Worm (Caenorhabditis elegans) whole organism, L4 larva: ENCODE measurements around the gene nspg-10.

Source experiments
- D1046.2 ChIP-seq: fragments of 200-800 bp; sonication (Bioruptor generic); IDR thresholded peaks from 2 replicates; pipeline ENCODE4 v1.3.6; 2022; ENCODE audit warnings: missing genetic modification characterization, missing compliant biosample characterization
- lin-29 ChIP-seq: fragments of 200-800 bp; sonication (Bioruptor generic); IDR thresholded peaks from 2 replicates; pipeline ENCODE4 v1.3.6; 2022; ENCODE audit warnings: missing genetic modification reagents, missing genetic modification characterization, missing compliant biosample characterization
- nhr-25 ChIP-seq: sonication (generic microtip); optimal IDR thresholded peaks from 2 replicates; lab custom pipeline; 2017; ENCODE audit warnings: missing genetic modification characterization, mild to moderate bottlenecking, missing compliant biosample characterization, antibody characterized with exemption, moderate library complexity, borderline replicate concordance; ENCODE audit not compliant: insufficient read depth

DNA sequence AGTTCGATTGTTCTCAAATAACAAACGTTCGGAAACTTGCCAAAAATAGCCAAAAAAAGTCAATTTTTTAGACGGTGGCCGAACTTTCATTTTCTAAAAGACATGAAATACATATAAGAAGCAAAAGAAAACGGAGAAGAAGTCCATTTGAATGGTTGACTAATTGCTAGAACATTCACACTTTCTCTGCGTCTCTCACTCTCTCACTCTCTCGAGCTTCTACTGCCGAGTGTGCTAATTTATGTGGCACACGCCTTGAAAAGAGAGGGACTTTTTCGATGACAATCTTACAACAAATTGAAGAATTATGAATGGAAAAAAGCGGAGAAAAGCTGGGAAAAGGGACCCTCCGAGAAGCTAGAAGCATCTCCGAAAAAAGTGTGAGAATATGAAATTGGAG is 31.5 kb upstream of the nspg-10 start:
- TF ChIP-seq nhr-25 (no peak), lin-29 (GFP tag; lab: Robert Waterston, UW) (no peak), D1046.2 (GFP tag; lab: Robert Waterston, UW) (no peak)
